Worm (Caenorhabditis elegans) whole organism, young adult: ENCODE data around the gene cpna-2.

Experiments used
- ama-1 ChIP-seq, 3 experiments: fragments of 150-350 bp in 1 of 3; sonication (generic microtip) in 2 of 3; optimal IDR thresholded peaks; 2 replicates each; lab custom pipeline; 2014 to 2018; ENCODE audit warnings: missing biosample characterization in 2 of 3, missing genetic modification characterization in 2 of 3, missing genetic modification reagents in 2 of 3
- attf-3 ChIP-seq: fragments of 200-800 bp; sonication (Bioruptor generic); conservative IDR thresholded peaks from 2 replicates; pipeline ENCODE4 v1.3.6; 2022; ENCODE audit warnings: missing genetic modification reagents, missing genetic modification characterization, missing compliant biosample characterization
- cebp-2 ChIP-seq: fragments of 200-800 bp; sonication (Bioruptor generic); IDR thresholded peaks from 2 replicates; pipeline ENCODE4 v1.3.6; 2022; ENCODE audit warnings: missing genetic modification characterization, missing compliant biosample characterization
- hmg-1.2 ChIP-seq: fragments of 200-800 bp; sonication (Bioruptor generic); IDR thresholded peaks from 2 replicates; pipeline ENCODE4 v1.3.6; 2022; ENCODE audit warnings: missing genetic modification reagents, missing genetic modification characterization, missing compliant biosample characterization
- hrde-1 ChIP-seq: sonication (generic microtip); optimal IDR thresholded peaks from 2 replicates; lab custom pipeline; 2016; ENCODE audit warnings: missing genetic modification characterization, mild to moderate bottlenecking, missing compliant biosample characterization, moderate library complexity, missing genotype, missing genetic modification reagents, borderline replicate concordance
- nfya-1 ChIP-seq: sonication (generic microtip); optimal IDR thresholded peaks from 2 replicates; lab custom pipeline; 2017; ENCODE audit warnings: antibody characterized with exemption, missing compliant biosample characterization, missing genetic modification characterization, borderline replicate concordance; ENCODE audit not compliant: insufficient read depth
- snpc-4 ChIP-seq, 5 experiments: fragments of 150-350 bp in 1 of 5; sonication (generic microtip) in 4 of 5; optimal IDR thresholded peaks; 2 replicates each; lab custom pipeline; 2014 to 2018; ENCODE audit warnings: missing genetic modification characterization in 5 of 5, missing biosample characterization in 3 of 5, antibody characterized with exemption in 2 of 5, mild to moderate bottlenecking in 2 of 5, missing compliant biosample characterization in 2 of 5, missing genotype in 2 of 5, moderate library complexity in 2 of 5, missing genetic modification reagents in 1 of 5

ce11 chrII:7693929-7694328 lies 30.8 kb upstream of the cpna-2 start, which contains the start of gene nhx-2:
- TF ChIP-seq snpc-4 (GFP tag; optimal IDR thresholded peaks at IDR 0.05; lab: Kevin White, UChicago), result no peak
- TF ChIP-seq snpc-4 (tag; optimal IDR thresholded peaks at IDR 0.05; lab: Kevin White, UChicago), result no peak
- no peak for TF ChIP-seq ama-1 (optimal IDR thresholded peaks at IDR 0.05; lab: Kevin White, UChicago)
- TF ChIP-seq ama-1 (GFP tag; optimal IDR thresholded peaks at IDR 0.05; lab: Kevin White, UChicago), result no peak
- TF ChIP-seq hmg-1.2 (GFP tag; lab: Robert Waterston, UW), result no peak
- no peak for TF ChIP-seq nfya-1 (tag; lab: Kevin White, UChicago)
- TF ChIP-seq hrde-1 (tag; lab: Kevin White, UChicago), result no peak
- TF ChIP-seq attf-3 (GFP tag; lab: Robert Waterston, UW), result no peak
- no peak for TF ChIP-seq cebp-2 (GFP tag; lab: Robert Waterston, UW)
